Fruit fly (Drosophila melanogaster) Kc167 (cell line): ENCODE measurements around the gene Rrp45.

ENCODE experiments used
- Sin3A ChIP-seq: fragments of >200 bp; optimal IDR thresholded peaks from 2 replicates; lab custom pipeline; 2018; ENCODE audit warnings: missing external identifiers
- h ChIP-seq: fragments of >200 bp; optimal IDR thresholded peaks from 3 replicates; lab custom pipeline; 2018; ENCODE audit warnings: missing external identifiers
- insv ChIP-seq: fragments of >200 bp; optimal IDR thresholded peaks from 3 replicates; lab custom pipeline; 2018; ENCODE audit warnings: missing external identifiers
- psq ChIP-seq: fragments of >200 bp; optimal IDR thresholded peaks from 2 replicates; lab custom pipeline; 2017; ENCODE audit warnings: missing external identifiers
- ttk ChIP-seq: sonication (Bioruptor generic); optimal IDR thresholded peaks from 2 replicates; lab custom pipeline; 2017; ENCODE audit warnings: missing external identifiers

- TF ChIP-seq insv (lab: Kevin White, UChicago): no peak
- TF ChIP-seq ttk (lab: Kevin White, UChicago): no peak
- TF ChIP-seq h (lab: Kevin White, UChicago): no peak
- TF ChIP-seq Sin3A: no peak
- no peak for TF ChIP-seq psq (lab: Kevin White, UChicago)
Observed at dm6 chrX:16803299-16803698, 12.2 kb upstream of the Rrp45 start, which contains the start of the genes Rai1 and CG13005.
